Worm (Caenorhabditis elegans) whole organism, L1 larva: ENCODE measurements around the gene lin-48.

Experiments used
- ceh-82 ChIP-seq, 3 experiments: fragments of 150-350 bp in 1 of 3; sonication (generic microtip) in 2 of 3; optimal IDR thresholded peaks; 2 replicates each; lab custom pipeline; 2014 to 2017; ENCODE audit warnings: missing biosample characterization in 3 of 3, missing genetic modification characterization in 3 of 3
- efl-1 ChIP-seq, 4 experiments: fragments of 150-350 bp; optimal IDR thresholded peaks in 3 of 4; peaks in 1 of 4; 1 replicate in 1 of 4; 2 replicates in 3 of 4; lab custom pipeline; 2014; ENCODE audit warnings: missing biosample characterization in 2 of 4, missing genetic modification characterization in 2 of 4, missing genetic modification reagents in 2 of 4
- nhr-12 ChIP-seq: sonication (generic microtip); optimal IDR thresholded peaks from 2 replicates; lab custom pipeline; 2017; ENCODE audit warnings: missing biosample characterization, missing genetic modification characterization
- sox-4 ChIP-seq: sonication (generic microtip); optimal IDR thresholded peaks from 2 replicates; lab custom pipeline; 2016; ENCODE audit warnings: missing genetic modification characterization, missing compliant biosample characterization
- unc-62 ChIP-seq: fragments of 150-350 bp; optimal IDR thresholded peaks from 2 replicates; lab custom pipeline; 2014; ENCODE audit warnings: missing biosample characterization, missing genetic modification reagents, missing genetic modification characterization

ce11 chrIII:3698366-3698765 lies 46.9 kb upstream of the lin-48 start:
- TF ChIP-seq ceh-82 (tag; optimal IDR thresholded peaks at IDR 0.05; lab: Kevin White, UChicago) = no peak
- TF ChIP-seq unc-62 (GFP tag; lab: Kevin White, UChicago) = no peak
- no peak for TF ChIP-seq efl-1 (optimal IDR thresholded peaks at IDR 0.05; lab: Kevin White, UChicago)
- TF ChIP-seq efl-1 (GFP tag; optimal IDR thresholded peaks at IDR 0.05 in 1 of 2; lab: Kevin White, UChicago) = no peak
- TF ChIP-seq nhr-12 (tag; lab: Kevin White, UChicago) = no peak
- no peak for TF ChIP-seq sox-4 (tag; lab: Kevin White, UChicago)
